Worm (Caenorhabditis elegans): Measurements from ENCODE around the gene C05D9.4.
A peak's percentile ranks its signal among the peaks of the same experiment; 100 is the strongest.

Gene C05D9.4

DNA sequence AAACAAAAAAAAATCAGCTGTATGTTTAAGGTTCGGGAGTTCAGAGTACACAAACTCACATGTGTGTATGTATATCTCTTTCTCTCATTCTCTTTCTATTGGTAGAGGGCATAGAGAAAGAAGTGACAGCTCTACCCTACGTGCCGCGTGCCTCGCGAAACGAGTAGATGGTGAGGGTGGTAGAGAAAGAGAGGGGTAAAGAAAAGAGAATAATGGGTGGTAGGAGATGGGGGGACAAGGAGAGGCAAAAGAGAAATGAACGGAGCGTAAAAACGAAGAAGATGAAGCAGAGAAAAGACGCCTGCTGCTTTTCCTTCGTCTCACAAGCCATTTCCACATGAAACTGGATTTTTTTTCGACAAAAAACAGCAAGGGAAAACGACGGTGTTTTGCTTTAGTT lies 14.7 kb upstream of the C05D9.4 start (continued):
- peak; percentile 83 for TF ChIP-seq nhr-10 (tag; optimal IDR thresholded peaks at IDR 0.05)
- TF ChIP-seq daf-19 (GFP tag; conservative IDR thresholded peaks at IDR 0.05), result peak; percentile 31; the same call in 1 of the 2 replicates
- peak; percentile 68 for TF ChIP-seq duxl-1 (tag; optimal IDR thresholded peaks at IDR 0.05; ENCODE audit: poor library complexity)
- peak; percentile 43 for TF ChIP-seq cey-2 (tag; optimal IDR thresholded peaks at IDR 0.05; ENCODE audit: borderline replicate concordance, insufficient read depth)
- no peak for TF ChIP-seq zfp-3 (GFP tag; conservative IDR thresholded peaks at IDR 0.05)
- peak; percentile 85 for TF ChIP-seq T26A8.4 (GFP tag; IDR thresholded peaks at IDR 0.05)
- peak; percentile 35; the same call in 1 of the 2 replicates for TF ChIP-seq mdt-29 (GFP tag; IDR thresholded peaks at IDR 0.05)
- TF ChIP-seq aly-2 (tag; optimal IDR thresholded peaks at IDR 0.05), result no peak
- TF ChIP-seq saeg-2 (GFP tag; IDR thresholded peaks at IDR 0.05), result 0 out of 2 replicates have a peak, but pooled peaks have one; percentile 69
- no peak for TF ChIP-seq unc-130 (GFP tag; optimal IDR thresholded peaks at IDR 0.05)
- TF ChIP-seq hlh-11 (tag; optimal IDR thresholded peaks at IDR 0.05), result peak; percentile 99
- no peak for TF ChIP-seq ZK546.5 (tag; optimal IDR thresholded peaks at IDR 0.05)
- peak; percentile 77 for TF ChIP-seq ztf-7 (tag; optimal IDR thresholded peaks at IDR 0.05)

DNA sequence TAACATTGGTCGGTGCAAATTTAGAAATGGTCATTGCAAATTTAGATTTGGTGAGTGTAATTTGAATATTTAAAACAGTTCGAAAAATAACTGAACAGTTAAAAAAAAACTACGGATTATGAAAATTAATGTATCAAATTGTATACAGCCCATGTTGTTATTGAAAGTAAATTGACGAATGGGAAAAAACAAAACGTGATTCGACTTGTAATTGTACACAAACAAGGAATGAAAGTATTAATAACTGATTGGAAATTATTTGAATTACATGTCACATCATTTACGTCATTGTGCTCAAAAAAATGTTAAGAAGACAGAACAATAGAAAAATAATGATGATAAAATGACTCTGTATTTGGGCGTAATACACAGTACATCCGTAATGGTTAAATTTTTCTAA lies 13.5 kb upstream of the C05D9.4 start:
- TF ChIP-seq daf-16 (GFP tag; optimal IDR thresholded peaks at IDR 0.05), result no peak
- peak; percentile 91 for TF ChIP-seq daf-16 (tag; optimal IDR thresholded peaks at IDR 0.05)
- peak; percentile 42 for TF ChIP-seq nhr-77 (tag; optimal IDR thresholded peaks at IDR 0.05)
- TF ChIP-seq nhr-28 (tag; optimal IDR thresholded peaks at IDR 0.05), result peak; percentile 2
- TF ChIP-seq dve-1 (tag; optimal IDR thresholded peaks at IDR 0.05; ENCODE audit: insufficient read depth), result peak; percentile 29
- no peak for TF ChIP-seq unc-39 (tag; optimal IDR thresholded peaks at IDR 0.05)
- peak; percentile 47 for TF ChIP-seq aha-1 (tag)

DNA sequence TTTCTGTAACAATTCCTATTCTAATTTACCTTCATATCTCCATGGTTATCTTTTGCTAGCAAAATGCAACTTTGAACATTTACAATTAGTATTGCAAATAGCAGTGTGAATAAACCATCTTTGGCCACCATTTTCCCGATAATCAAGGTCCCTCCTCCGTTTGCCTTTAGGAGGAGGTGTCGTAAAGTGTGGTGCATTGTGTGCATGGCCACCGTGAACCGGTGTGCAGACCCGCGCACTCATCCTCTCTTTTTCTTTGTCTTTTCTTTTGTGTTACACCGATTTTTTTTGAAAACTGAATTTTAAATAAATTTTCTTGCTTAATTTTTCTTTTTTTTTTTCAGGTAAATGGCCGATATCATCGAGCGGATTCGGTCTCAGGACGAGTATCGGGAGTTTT lies 11.1 kb upstream of the C05D9.4 start, which contains the start of the genes pigx-1 and rme-6:
TSS of gene pigx-1 (minus strand) at position 206 of the 400 bp plus-strand sequence.
TSS of gene rme-6 (plus strand) at position 345 of the 400 bp plus-strand sequence.
- TF ChIP-seq skn-1 (tag; optimal IDR thresholded peaks at IDR 0.05) (no peak), nhr-10 (tag; optimal IDR thresholded peaks at IDR 0.05) (no peak), Y48G9A.11 (GFP tag; IDR thresholded peaks at IDR 0.05) (no peak), hlh-30 (tag; optimal IDR thresholded peaks at IDR 0.05; ENCODE audit: insufficient read depth) (peak; percentile 7), zfp-3 (GFP tag; conservative IDR thresholded peaks at IDR 0.05) (no peak), F10B5.3 (tag; optimal IDR thresholded peaks at IDR 0.05) (no peak), hlh-11 (tag; optimal IDR thresholded peaks at IDR 0.05) (no peak), saeg-2 (GFP tag; IDR thresholded peaks at IDR 0.05) (no peak), attf-4 (tag; optimal IDR thresholded peaks at IDR 0.05) (no peak), mes-2 (tag; optimal IDR thresholded peaks at IDR 0.05; ENCODE audit: poor library complexity, severe bottlenecking) (peak; percentile 56), aha-1 (tag) (peak; percentile 39), ceh-20 (GFP tag; IDR thresholded peaks at IDR 0.05) (no peak), daf-12 (tag; optimal IDR thresholded peaks at IDR 0.05) (no peak), dmd-9 (GFP tag; IDR thresholded peaks at IDR 0.05) (no peak)

DNA sequence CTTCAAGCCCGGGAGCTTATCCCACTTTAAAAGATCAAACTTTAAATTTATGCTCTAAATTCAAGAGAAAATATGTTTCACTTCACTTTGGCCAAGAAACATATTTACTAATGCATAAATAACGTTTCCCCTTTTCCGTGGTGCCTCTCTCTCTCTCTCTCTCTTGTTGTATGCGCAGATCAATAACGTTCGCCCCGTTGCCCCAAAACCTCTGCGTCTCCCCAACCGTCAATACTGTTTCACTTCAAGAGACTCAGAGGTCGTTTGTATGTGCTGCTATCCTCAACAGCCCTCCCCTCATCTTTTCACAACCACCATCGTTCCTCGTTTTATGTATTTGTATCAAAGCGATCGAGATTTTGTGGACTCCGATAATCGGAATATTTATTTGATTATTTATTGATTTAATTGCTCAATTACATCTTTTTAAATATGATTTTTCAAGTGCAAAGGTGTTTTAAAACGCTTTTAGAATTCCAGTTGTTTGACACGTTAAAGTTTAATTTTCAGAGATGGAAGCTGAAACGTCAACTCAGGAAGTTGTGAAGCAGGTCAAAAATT lies 4.1 kb upstream of the C05D9.4 start, which contains the start of gene ife-4:
TSS of gene ife-4 (plus strand) at position 511 of the 561 bp plus-strand sequence.
- peak; percentile 25 for TF ChIP-seq hlh-30 (tag; optimal IDR thresholded peaks at IDR 0.05; ENCODE audit: insufficient read depth)
- TF ChIP-seq mes-2 (tag; optimal IDR thresholded peaks at IDR 0.05; ENCODE audit: poor library complexity, severe bottlenecking), result peak; percentile 71
- peak; percentile 46 for TF ChIP-seq rbr-2 (tag; optimal IDR thresholded peaks at IDR 0.05)
- TF ChIP-seq lsy-2 (tag; optimal IDR thresholded peaks at IDR 0.05), result peak in 1 of 2 experiments; percentile 49
- no peak for TF ChIP-seq spr-3 (GFP tag; optimal IDR thresholded peaks at IDR 0.05)
- TF ChIP-seq hmg-1.1 (GFP tag; IDR thresholded peaks at IDR 0.05), result peak; percentile 75
- TF ChIP-seq Y75B8A.6 (GFP tag; IDR thresholded peaks at IDR 0.05), result no peak
- peak in 1 of 2 experiments; percentile 13 for TF ChIP-seq hif-1 (tag; optimal IDR thresholded peaks at IDR 0.05)
- TF ChIP-seq snpc-1.2 (GFP tag; IDR thresholded peaks at IDR 0.05), result no peak
- TF ChIP-seq mep-1 (tag; optimal IDR thresholded peaks at IDR 0.05), result peak; percentile 74
- TF ChIP-seq nhr-6 (tag; optimal IDR thresholded peaks at IDR 0.05), result peak; percentile 72
- TF ChIP-seq F37D6.2 (tag; optimal IDR thresholded peaks at IDR 0.05), result peak; percentile 1

Data from whole organism, L4 larva.